Worm (Caenorhabditis elegans) whole organism, L1 larva: ENCODE measurements around the gene taf-8.
A peak's percentile ranks its signal among the peaks of the same experiment; 100 is the strongest.

Experiments
- C04F5.9 ChIP-seq: sonication (generic microtip); optimal IDR thresholded peaks from 2 replicates; lab custom pipeline; 2016; ENCODE audit warnings: missing genetic modification characterization, missing compliant biosample characterization
- Y116A8C.19 ChIP-seq: sonication (generic microtip); optimal IDR thresholded peaks from 2 replicates; lab custom pipeline; 2016; ENCODE audit warnings: missing compliant biosample characterization, missing genetic modification characterization, borderline replicate concordance
- ama-1 ChIP-seq: fragments of 150-350 bp; optimal IDR thresholded peaks from 2 replicates; lab custom pipeline; 2014
- blmp-1 ChIP-seq: fragments of 150-350 bp; optimal IDR thresholded peaks from 2 replicates; lab custom pipeline; 2014; ENCODE audit warnings: missing biosample characterization, missing genetic modification characterization
- ceh-82 ChIP-seq, 3 experiments: fragments of 150-350 bp in 1 of 3; sonication (generic microtip) in 2 of 3; optimal IDR thresholded peaks; 2 replicates each; lab custom pipeline; 2014 to 2017; ENCODE audit warnings: missing biosample characterization in 3 of 3, missing genetic modification characterization in 3 of 3
- ceh-88 ChIP-seq: fragments of 200-800 bp; sonication (Bioruptor generic); IDR thresholded peaks from 2 replicates; pipeline ENCODE4 v1.3.6; 2022; ENCODE audit warnings: missing genetic modification characterization, missing compliant biosample characterization
- dpl-1 ChIP-seq, 3 experiments: fragments of 150-350 bp in 2 of 3; sonication (generic microtip) in 1 of 3; optimal IDR thresholded peaks; 2 replicates each; lab custom pipeline; 2014 to 2017; ENCODE audit warnings: missing biosample characterization in 3 of 3, missing genetic modification characterization in 3 of 3, missing genetic modification reagents in 3 of 3
- efl-1 ChIP-seq, 4 experiments: fragments of 150-350 bp; optimal IDR thresholded peaks in 3 of 4; peaks in 1 of 4; 1 replicate in 1 of 4; 2 replicates in 3 of 4; lab custom pipeline; 2014; ENCODE audit warnings: missing biosample characterization in 2 of 4, missing genetic modification characterization in 2 of 4, missing genetic modification reagents in 2 of 4
- egl-13 ChIP-seq: sonication (generic microtip); optimal IDR thresholded peaks from 2 replicates; lab custom pipeline; 2016; ENCODE audit warnings: missing genotype, missing genetic modification reagents, missing genetic modification characterization, missing compliant biosample characterization
- fkh-10 ChIP-seq: sonication (generic microtip); optimal IDR thresholded peaks from 2 replicates; lab custom pipeline; 2017; ENCODE audit warnings: missing biosample characterization, missing genetic modification reagents, missing genetic modification characterization
- fkh-4 ChIP-seq: sonication (generic microtip); optimal IDR thresholded peaks from 2 replicates; lab custom pipeline; 2016; ENCODE audit warnings: missing compliant biosample characterization, missing genetic modification characterization, borderline replicate concordance
- hlh-17 ChIP-seq: fragments of 200-800 bp; sonication (Bioruptor generic); optimal IDR thresholded peaks from 2 replicates; lab custom pipeline; 2018; ENCODE audit warnings: missing genetic modification characterization, mild to moderate bottlenecking, missing compliant biosample characterization, moderate library complexity, borderline replicate concordance
- hlh-4 ChIP-seq: sonication (generic microtip); optimal IDR thresholded peaks from 2 replicates; lab custom pipeline; 2016; ENCODE audit warnings: mild to moderate bottlenecking, missing genetic modification characterization, missing compliant biosample characterization
- irx-1 ChIP-seq: sonication (generic microtip); optimal IDR thresholded peaks from 2 replicates; lab custom pipeline; 2016; ENCODE audit warnings: missing genetic modification characterization, missing compliant biosample characterization
- jun-1 ChIP-seq: fragments of 150-350 bp; optimal IDR thresholded peaks from 2 replicates; lab custom pipeline; 2014; ENCODE audit warnings: missing biosample characterization, missing genetic modification reagents, missing genetic modification characterization
- lin-14 ChIP-seq: fragments of 200-800 bp; sonication (Bioruptor generic); optimal IDR thresholded peaks from 2 replicates; lab custom pipeline; 2018; ENCODE audit warnings: mild to moderate bottlenecking, missing genetic modification characterization, moderate library complexity, missing compliant biosample characterization
- lin-15B ChIP-seq: fragments of 150-350 bp; sonication (generic microtip); optimal IDR thresholded peaks from 3 replicates; lab custom pipeline; 2014; ENCODE audit warnings: missing biosample characterization, missing genetic modification characterization
- lin-35 ChIP-seq, 2 experiments: fragments of 150-350 bp; optimal IDR thresholded peaks; 2 replicates each; lab custom pipeline; 2014; ENCODE audit warnings: missing biosample characterization in 2 of 2, missing genetic modification characterization in 2 of 2, missing genetic modification reagents in 2 of 2
- lin-39 ChIP-seq: fragments of 150-350 bp; optimal IDR thresholded peaks from 2 replicates; lab custom pipeline; 2014; ENCODE audit warnings: missing biosample characterization, missing genetic modification reagents, missing genetic modification characterization
- lir-3 ChIP-seq: sonication (generic microtip); optimal IDR thresholded peaks from 2 replicates; lab custom pipeline; 2016; ENCODE audit warnings: mild to moderate bottlenecking, missing genetic modification characterization, moderate library complexity, missing compliant biosample characterization; ENCODE audit not compliant: poor library complexity
- lsy-2 ChIP-seq, 2 experiments: fragments of 150-350 bp; optimal IDR thresholded peaks; 2 replicates each; lab custom pipeline; 2014; ENCODE audit warnings: missing biosample characterization in 2 of 2, missing genetic modification characterization in 2 of 2
- mdl-1 ChIP-seq, 2 experiments: fragments of 150-350 bp; optimal IDR thresholded peaks; 2 replicates each; lab custom pipeline; 2014 to 2017; ENCODE audit warnings: missing biosample characterization in 2 of 2, missing genetic modification characterization in 2 of 2, inconsistent platforms in 1 of 2
- mef-2 ChIP-seq: fragments of 150-350 bp; optimal IDR thresholded peaks from 2 replicates; lab custom pipeline; 2014; ENCODE audit warnings: missing biosample characterization, missing genetic modification characterization
- mep-1 ChIP-seq: fragments of 150-350 bp; optimal IDR thresholded peaks from 2 replicates; lab custom pipeline; 2014; ENCODE audit warnings: missing biosample characterization, missing genetic modification characterization
- nhr-20 ChIP-seq: sonication (generic microtip); optimal IDR thresholded peaks from 2 replicates; lab custom pipeline; 2016; ENCODE audit warnings: mild to moderate bottlenecking, missing genetic modification characterization, missing compliant biosample characterization
- nhr-47 ChIP-seq: sonication (generic microtip); optimal IDR thresholded peaks from 2 replicates; lab custom pipeline; 2016; ENCODE audit warnings: mild to moderate bottlenecking, missing genetic modification characterization, moderate library complexity, missing compliant biosample characterization
- nhr-71 ChIP-seq: sonication (generic microtip); optimal IDR thresholded peaks from 2 replicates; lab custom pipeline; 2016; ENCODE audit warnings: mild to moderate bottlenecking, missing genetic modification characterization, moderate library complexity, missing compliant biosample characterization
- nhr-77 ChIP-seq: fragments of 150-350 bp; optimal IDR thresholded peaks from 2 replicates; lab custom pipeline; 2014; ENCODE audit warnings: missing biosample characterization, missing genetic modification characterization
- nhr-85 ChIP-seq: sonication (generic microtip); peaks from one replicate; lab custom pipeline; 2016; ENCODE audit warnings: missing genetic modification characterization, inconsistent platforms, missing compliant biosample characterization
- pag-3 ChIP-seq: sonication (generic microtip); optimal IDR thresholded peaks from 2 replicates; lab custom pipeline; 2017; ENCODE audit warnings: missing genetic modification characterization, mild to moderate bottlenecking, missing compliant biosample characterization, antibody characterized with exemption, borderline replicate concordance; ENCODE audit not compliant: insufficient read depth
- pqm-1 ChIP-seq: sonication (generic microtip); optimal IDR thresholded peaks from 3 replicates; lab custom pipeline; 2017; ENCODE audit warnings: missing biosample characterization, missing genetic modification characterization
- rnt-1 ChIP-seq: sonication (generic microtip); optimal IDR thresholded peaks from 2 replicates; lab custom pipeline; 2016; ENCODE audit warnings: mild to moderate bottlenecking, missing genetic modification characterization, moderate library complexity, missing compliant biosample characterization
- skn-1 ChIP-seq: fragments of 150-350 bp; optimal IDR thresholded peaks from 2 replicates; lab custom pipeline; 2014; ENCODE audit warnings: missing biosample characterization, missing genetic modification characterization
- snu-23 ChIP-seq: sonication (generic microtip); optimal IDR thresholded peaks from 2 replicates; lab custom pipeline; 2016; ENCODE audit warnings: missing genetic modification characterization, missing compliant biosample characterization
- sox-4 ChIP-seq: sonication (generic microtip); optimal IDR thresholded peaks from 2 replicates; lab custom pipeline; 2016; ENCODE audit warnings: missing genetic modification characterization, missing compliant biosample characterization
- sptf-1 ChIP-seq: fragments of 150-350 bp; optimal IDR thresholded peaks from 2 replicates; lab custom pipeline; 2014; ENCODE audit warnings: missing biosample characterization, missing genetic modification characterization
- sup-37 ChIP-seq: fragments of 200-800 bp; sonication (Bioruptor generic); optimal IDR thresholded peaks from 2 replicates; lab custom pipeline; 2018; ENCODE audit warnings: mild to moderate bottlenecking, missing genetic modification characterization, missing compliant biosample characterization
- unc-62 ChIP-seq: fragments of 150-350 bp; optimal IDR thresholded peaks from 2 replicates; lab custom pipeline; 2014; ENCODE audit warnings: missing biosample characterization, missing genetic modification reagents, missing genetic modification characterization
- xbp-1 ChIP-seq: sonication (generic microtip); optimal IDR thresholded peaks from 2 replicates; lab custom pipeline; 2016; ENCODE audit warnings: missing genetic modification characterization, missing compliant biosample characterization
- zag-1 ChIP-seq: fragments of 150-350 bp; optimal IDR thresholded peaks from 2 replicates; lab custom pipeline; 2014; ENCODE audit warnings: missing biosample characterization, missing genetic modification characterization
- ztf-11 ChIP-seq, 2 experiments: sonication (generic microtip); optimal IDR thresholded peaks; 2 replicates each; lab custom pipeline; 2016 to 2017; ENCODE audit warnings: missing genetic modification characterization in 2 of 2, missing biosample characterization in 1 of 2, missing compliant biosample characterization in 1 of 2
- ztf-4 ChIP-seq: fragments of 150-350 bp; optimal IDR thresholded peaks from 2 replicates; lab custom pipeline; 2014; ENCODE audit warnings: missing biosample characterization, missing genetic modification characterization

taf-8 gene

ce11 chrII:9646122-9646555 is 23.0 kb upstream of the taf-8 start (continued):
- no peak for TF ChIP-seq unc-62
- no peak for TF ChIP-seq fkh-4 (tag; lab: Kevin White, UChicago)
- no peak for TF ChIP-seq lin-15B
- no peak for TF ChIP-seq hlh-17 (GFP tag; lab: Kevin White, UChicago)
- TF ChIP-seq sup-37 (GFP tag; lab: Kevin White, UChicago), result no peak
- TF ChIP-seq ztf-11 (tag; optimal IDR thresholded peaks at IDR 0.05; lab: Kevin White, UChicago), result peak in 1 of 2 experiments; percentile 73
- TF ChIP-seq ama-1 (lab: Kevin White, UChicago), result peak; percentile 82
- TF ChIP-seq nhr-20, result peak; percentile 94
- TF ChIP-seq pag-3 (tag; lab: Kevin White, UChicago), result peak; percentile 24
- no peak for TF ChIP-seq fkh-10 (GFP tag; lab: Kevin White, UChicago)

ce11 chrII:9646928-9647838 is 21.9 kb upstream of the taf-8 start, which contains the start of gene sqv-8:
sqv-8 (plus strand) TSS chrII:9646978.
- TF ChIP-seq egl-13 (tag; lab: Kevin White, UChicago) (no peak), snu-23 (peak; percentile 51), nhr-47 (peak; percentile 17), dpl-1 (GFP tag; optimal IDR thresholded peaks at IDR 0.05; lab: Kevin White, UChicago) (peak in 1 of 3 experiments; percentile 25), mep-1 (tag; lab: Kevin White, UChicago) (peak; percentile 7), ceh-82 (tag; optimal IDR thresholded peaks at IDR 0.05; lab: Kevin White, UChicago) (peak in 1 of 3 experiments; percentile 6), mdl-1 (tag; optimal IDR thresholded peaks at IDR 0.05; lab: Kevin White, UChicago) (peak in 1 of 2 experiments; percentile 37), rnt-1 (tag; lab: Kevin White, UChicago) (peak; percentile 5), skn-1 (peak; percentile 33), nhr-71 (tag; lab: Kevin White, UChicago) (peak; percentile 40), jun-1 (tag; lab: Kevin White, UChicago) (no peak), lin-14 (peak; percentile 62), nhr-77 (tag; lab: Kevin White, UChicago) (no peak), lsy-2 (tag; optimal IDR thresholded peaks at IDR 0.05; lab: Kevin White, UChicago) (peak in 1 of 2 experiments; percentile 11), efl-1 (optimal IDR thresholded peaks at IDR 0.05; lab: Kevin White, UChicago) (peak in 1 of 2 experiments; percentile 21), efl-1 (GFP tag; optimal IDR thresholded peaks at IDR 0.05 in 1 of 2; lab: Kevin White, UChicago) (peak; percentile 7 to 70), blmp-1 (tag; lab: Kevin White, UChicago) (peak; percentile 20), nhr-20 (peak; percentile 39), nhr-85 (tag; lab: Kevin White, UChicago) (peak; percentile 65), lin-35 (GFP tag; optimal IDR thresholded peaks at IDR 0.05; lab: Kevin White, UChicago) (peak in 1 of 2 experiments; percentile 14), xbp-1 (tag; lab: Kevin White, UChicago) (peak; percentile 24), sox-4 (tag; lab: Kevin White, UChicago) (no peak)

- no peak for TF ChIP-seq C04F5.9
- no peak for TF ChIP-seq nhr-47
- no peak for TF ChIP-seq unc-62
- TF ChIP-seq ceh-82 (tag; optimal IDR thresholded peaks at IDR 0.05; lab: Kevin White, UChicago), result no peak
- TF ChIP-seq ztf-4 (tag; lab: Kevin White, UChicago), result no peak
Measured at ce11 chrII:9649191-9649590, 19.9 kb upstream of the taf-8 start, which contains the start of gene ZK1307.9. ZK1307.9 (plus strand) TSS chrII:9649491.

ce11 chrII:9651700-9652099 is 17.4 kb upstream of the taf-8 start, which contains the start of gene ZK1307.4:
ZK1307.4 (minus strand) TSS chrII:9651800.
- no peak for TF ChIP-seq lsy-2 (tag; optimal IDR thresholded peaks at IDR 0.05; lab: Kevin White, UChicago)
- no peak for TF ChIP-seq sup-37 (GFP tag; lab: Kevin White, UChicago)
- TF ChIP-seq zag-1 (tag; lab: Kevin White, UChicago), result no peak
- TF ChIP-seq ceh-88 (GFP tag; lab: Robert Waterston, UW), result no peak
- TF ChIP-seq pag-3 (tag; lab: Kevin White, UChicago), result no peak
- TF ChIP-seq dpl-1 (GFP tag; optimal IDR thresholded peaks at IDR 0.05; lab: Kevin White, UChicago), result no peak
- no peak for TF ChIP-seq pqm-1 (tag; lab: Kevin White, UChicago)
- no peak for TF ChIP-seq lir-3
- TF ChIP-seq nhr-71 (tag; lab: Kevin White, UChicago), result no peak
- no peak for TF ChIP-seq jun-1 (tag; lab: Kevin White, UChicago)
- TF ChIP-seq irx-1 (tag; lab: Kevin White, UChicago), result no peak
- no peak for TF ChIP-seq lin-39 (tag; lab: Kevin White, UChicago)
- no peak for TF ChIP-seq mef-2 (tag; lab: Kevin White, UChicago)
- TF ChIP-seq Y116A8C.19 (tag; lab: Kevin White, UChicago), result no peak
- no peak for TF ChIP-seq blmp-1 (tag; lab: Kevin White, UChicago)
- no peak for TF ChIP-seq sptf-1
- no peak for TF ChIP-seq sox-4 (tag; lab: Kevin White, UChicago)
- no peak for TF ChIP-seq ztf-11 (tag; optimal IDR thresholded peaks at IDR 0.05; lab: Kevin White, UChicago)
- TF ChIP-seq efl-1 (optimal IDR thresholded peaks at IDR 0.05; lab: Kevin White, UChicago), result no peak
- no peak for TF ChIP-seq efl-1 (GFP tag; optimal IDR thresholded peaks at IDR 0.05 in 1 of 2; lab: Kevin White, UChicago)
- TF ChIP-seq hlh-4 (tag; lab: Kevin White, UChicago), result no peak
